Worm (Caenorhabditis elegans): ENCODE measurements around the gene ptp-4A2.

The ptp-4A2 gene

ce11 chrX:3969980-3970403 is 26.9 kb upstream of the ptp-4A2 start (continued):
- TF ChIP-seq snu-23 (GFP tag; optimal IDR thresholded peaks at IDR 0.05) (peak; percentile 92), elt-3 (tag; optimal IDR thresholded peaks at IDR 0.05) (peak in 2 of 6 experiments; percentile 25 to 73), nhr-85 (tag) (peak; percentile 94), snpc-4 (tag; optimal IDR thresholded peaks at IDR 0.05) (no peak), efl-3 (GFP tag; optimal IDR thresholded peaks at IDR 0.05) (no peak), sup-37 (GFP tag; optimal IDR thresholded peaks at IDR 0.05) (peak; percentile 12), aly-2 (tag; optimal IDR thresholded peaks at IDR 0.05) (no peak), ceh-88 (GFP tag; IDR thresholded peaks at IDR 0.05) (peak; percentile 57), unc-30 (tag; optimal IDR thresholded peaks at IDR 0.05) (no peak), nhr-12 (tag; optimal IDR thresholded peaks at IDR 0.05) (no peak), lin-39 (tag; optimal IDR thresholded peaks at IDR 0.05) (no peak), ceh-82 (tag; optimal IDR thresholded peaks at IDR 0.05) (peak; percentile 69 to 70 (median 70)), mep-1 (tag; optimal IDR thresholded peaks at IDR 0.05) (peak; percentile 91), egl-27 (tag; optimal IDR thresholded peaks at IDR 0.05) (peak in 1 of 2 experiments; percentile 41), ceh-90 (tag; optimal IDR thresholded peaks at IDR 0.05) (no peak), lin-15B (tag; optimal IDR thresholded peaks at IDR 0.05) (peak; percentile 12), C34B4.2 (tag; optimal IDR thresholded peaks at IDR 0.05) (no peak), ama-1 (optimal IDR thresholded peaks at IDR 0.05) (no peak), lin-13 (GFP tag; optimal IDR thresholded peaks at IDR 0.05) (peak; percentile 66), fkh-4 (tag; optimal IDR thresholded peaks at IDR 0.05; ENCODE audit: borderline replicate concordance) (no peak), F16B12.6 (tag; optimal IDR thresholded peaks at IDR 0.05) (peak; percentile 17), jun-1 (tag; optimal IDR thresholded peaks at IDR 0.05) (peak; percentile 55), zag-1 (tag; optimal IDR thresholded peaks at IDR 0.05) (no peak), dpl-1 (GFP tag; optimal IDR thresholded peaks at IDR 0.05) (peak in 2 of 3 experiments; percentile 5 to 14), mab-9 (GFP tag; IDR thresholded peaks at IDR 0.05) (peak; percentile 59), pag-3 (tag; optimal IDR thresholded peaks at IDR 0.05; ENCODE audit: borderline replicate concordance, insufficient read depth) (peak; percentile 24), nhr-47 (tag; optimal IDR thresholded peaks at IDR 0.05) (peak; percentile 86), tlp-1 (tag; optimal IDR thresholded peaks at IDR 0.05) (no peak), dsc-1 (tag; optimal IDR thresholded peaks at IDR 0.05) (peak; percentile 80), lir-3 (tag; optimal IDR thresholded peaks at IDR 0.05; ENCODE audit: poor library complexity) (peak; percentile 33), fkh-8 (tag; optimal IDR thresholded peaks at IDR 0.05) (peak; percentile 60), ceh-8 (GFP tag; optimal IDR thresholded peaks at IDR 0.05) (no peak), nhr-71 (tag; optimal IDR thresholded peaks at IDR 0.05) (peak; percentile 85), ets-5 (GFP tag; IDR thresholded peaks at IDR 0.05) (no peak), nhr-76 (tag; optimal IDR thresholded peaks at IDR 0.05) (no peak), nhr-19 (GFP tag; conservative IDR thresholded peaks at IDR 0.05) (peak; percentile 81), egl-13 (tag; optimal IDR thresholded peaks at IDR 0.05) (peak; percentile 44), pax-3 (tag; optimal IDR thresholded peaks at IDR 0.05) (peak; percentile 32), ztf-11 (tag; optimal IDR thresholded peaks at IDR 0.05) (peak in 1 of 2 experiments; percentile 49), sptf-1 (tag; optimal IDR thresholded peaks at IDR 0.05) (no peak), fkh-10 (GFP tag; optimal IDR thresholded peaks at IDR 0.05) (peak; percentile 63), C04F5.9 (tag; optimal IDR thresholded peaks at IDR 0.05) (no peak), fos-1 (tag; optimal IDR thresholded peaks at IDR 0.05) (peak; percentile 52), alr-1 (tag; optimal IDR thresholded peaks at IDR 0.05; ENCODE audit: borderline replicate concordance) (no peak), isw-1 (GFP tag; IDR thresholded peaks at IDR 0.05) (peak; percentile 29), skn-1 (tag; optimal IDR thresholded peaks at IDR 0.05) (peak; percentile 62), ztf-4 (tag; optimal IDR thresholded peaks at IDR 0.05) (peak; percentile 42), mef-2 (tag; optimal IDR thresholded peaks at IDR 0.05) (no peak), nhr-84 (tag; optimal IDR thresholded peaks at IDR 0.05) (no peak), mdl-1 (tag; optimal IDR thresholded peaks at IDR 0.05) (peak in 1 of 2 experiments; percentile 77), nhr-77 (tag; optimal IDR thresholded peaks at IDR 0.05) (peak; percentile 77), nhr-20 (tag; optimal IDR thresholded peaks at IDR 0.05) (peak; percentile 86), irx-1 (tag; optimal IDR thresholded peaks at IDR 0.05) (peak; percentile 71)

Measured in whole organism, L1 larva.